Fruit fly (Drosophila melanogaster) whole organism: Measurements from ENCODE around the gene mge.

Experiments used
- CG8478 ChIP-seq: fragments of >200 bp; optimal IDR thresholded peaks from 2 replicates; lab custom pipeline; 2018; ENCODE audit warnings: inconsistent platforms
- Dll ChIP-seq: fragments of >200 bp; optimal IDR thresholded peaks from 2 replicates; lab custom pipeline; 2017
- EcR ChIP-seq, 2 experiments: fragments of >200 bp; optimal IDR thresholded peaks; 2 replicates each; lab custom pipeline; 2017; ENCODE audit warnings: missing biosample characterization in 2 of 2, missing genetic modification characterization in 2 of 2, missing genetic modification reagents in 2 of 2
- psq ChIP-seq: fragments of >200 bp; optimal IDR thresholded peaks from 2 replicates; lab custom pipeline; 2017

DNA sequence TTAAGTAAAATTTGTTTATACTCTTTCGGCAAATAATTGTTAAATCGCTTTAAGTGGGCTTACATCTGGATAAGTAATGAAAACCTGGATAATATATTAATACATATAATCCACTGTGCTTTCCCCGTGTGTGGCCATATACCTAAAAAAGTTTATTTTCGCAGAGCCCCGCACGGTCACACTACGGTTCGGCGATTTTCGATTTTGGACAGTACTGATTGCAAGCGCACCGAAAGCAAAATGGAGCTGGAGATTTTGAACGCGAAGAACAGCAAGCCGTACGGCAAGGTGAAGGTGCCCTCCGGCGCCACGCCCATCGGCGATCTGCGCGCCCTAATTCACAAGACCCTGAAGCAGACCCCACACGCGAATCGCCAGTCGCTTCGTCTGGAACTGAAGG is 6.4 kb downstream of the mge start, which contains the start of gene Sc2:
- TF ChIP-seq CG8478 (lab: Kevin White, UChicago): no peak
- no peak for TF ChIP-seq Dll (lab: Kevin White, UChicago)
- no peak for TF ChIP-seq psq (lab: Kevin White, UChicago)
- TF ChIP-seq EcR (GFP tag; optimal IDR thresholded peaks at IDR 0.05; lab: Kevin White, UChicago): no peak
